Fruit fly (Drosophila melanogaster) whole organism, adult: ENCODE results near the gene gry.

ENCODE experiments used
- CG5204 ChIP-seq: fragments of 200-800 bp; sonication (Bioruptor generic); optimal IDR thresholded peaks from 2 replicates; lab custom pipeline; 2016; ENCODE audit warnings: missing biosample characterization, missing genetic modification characterization
- CG7045 ChIP-seq: fragments of 200-800 bp; sonication (Bioruptor generic); optimal IDR thresholded peaks from 2 replicates; lab custom pipeline; 2017; ENCODE audit warnings: missing biosample characterization, mild to moderate bottlenecking, missing genetic modification characterization

DNA sequence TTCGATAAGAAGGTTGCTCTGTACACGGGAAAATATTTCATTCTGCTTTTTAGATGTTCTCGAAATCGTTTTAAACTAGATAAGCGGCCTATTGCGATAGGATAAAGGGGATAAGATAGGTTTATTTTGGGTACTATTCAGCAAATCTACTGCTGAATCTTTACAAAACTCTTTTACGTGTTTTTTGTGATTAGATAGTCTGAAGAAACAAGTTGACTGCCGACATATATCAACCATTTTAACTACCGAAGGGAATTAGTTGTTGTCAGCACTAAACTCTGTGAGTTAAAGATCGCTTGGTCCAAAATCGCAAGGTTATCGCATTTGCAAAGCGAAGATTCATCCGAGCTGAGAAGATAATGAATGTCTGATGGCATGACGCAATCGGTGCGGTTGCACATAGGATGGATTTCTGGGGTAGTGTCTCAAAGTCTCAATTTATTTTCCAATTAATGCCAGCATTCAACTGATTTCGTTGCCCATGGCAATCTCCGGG is 32.6 kb upstream of the gry start, which contains the start of gene Asciz:
- TF ChIP-seq CG7045 (GFP tag; lab: Kevin White, UChicago) (no peak), CG5204 (no peak)
